Fruit fly (Drosophila melanogaster): ENCODE measurements around the gene CG43219.

CG43219 gene

dm6 chr3L:21202777-21203282 is 17.4 kb upstream of the CG43219 start, which contains the start of the genes Targ1, CG10512 and Targ2 (continued):
- no peak for TF ChIP-seq Atf3 (GFP tag; optimal IDR thresholded peaks at IDR 0.05)

- TF ChIP-seq CG1233 (GFP tag; optimal IDR thresholded peaks at IDR 0.05) (peak; percentile 5), CG7928 (GFP tag; optimal IDR thresholded peaks at IDR 0.05) (no peak), CG2889 (GFP tag; IDR thresholded peaks at IDR 0.05) (no peak), CG9437 (GFP tag; optimal IDR thresholded peaks at IDR 0.05) (no peak), jing (GFP tag; optimal IDR thresholded peaks at IDR 0.05) (no peak), Ssrp (tag; optimal IDR thresholded peaks at IDR 0.05) (no peak), CG7745 (tag; optimal IDR thresholded peaks at IDR 0.05) (no peak), Deaf1 (tag; optimal IDR thresholded peaks at IDR 0.05) (no peak), Trl (optimal IDR thresholded peaks at IDR 0.05) (peak in 1 of 2 experiments; percentile 52), Trl (GFP tag; optimal IDR thresholded peaks at IDR 0.05) (no peak), CG18262 (tag; optimal IDR thresholded peaks at IDR 0.05) (no peak), CG12299 (tag; optimal IDR thresholded peaks at IDR 0.05) (no peak), CG16863 (GFP tag; optimal IDR thresholded peaks at IDR 0.05) (no peak), salm (tag; optimal IDR thresholded peaks at IDR 0.05) (no peak), CG15479 (GFP tag; optimal IDR thresholded peaks at IDR 0.05) (no peak), CG16815 (GFP tag; optimal IDR thresholded peaks at IDR 0.05) (no peak), CG9727 (GFP tag; optimal IDR thresholded peaks at IDR 0.05) (peak; percentile 61), gt (GFP tag; IDR thresholded peaks at IDR 0.05) (no peak), CG5180 (GFP tag; optimal IDR thresholded peaks at IDR 0.05) (no peak), CG4360 (GFP tag; IDR thresholded peaks at IDR 0.05) (no peak), Mrtf (GFP tag; IDR thresholded peaks at IDR 0.05) (no peak), shn (GFP tag; optimal IDR thresholded peaks at IDR 0.05) (no peak), Lhr (GFP tag; optimal IDR thresholded peaks at IDR 0.05) (no peak), CG11456 (GFP tag; IDR thresholded peaks at IDR 0.05) (no peak), CG2678 (tag; optimal IDR thresholded peaks at IDR 0.05) (peak; percentile 52), CG15073 (GFP tag; optimal IDR thresholded peaks at IDR 0.05) (no peak), sd (tag; optimal IDR thresholded peaks at IDR 0.05) (peak; percentile 96), br (optimal IDR thresholded peaks at IDR 0.05) (no peak), CG18764 (GFP tag; optimal IDR thresholded peaks at IDR 0.05) (no peak), Kr (GFP tag; optimal IDR thresholded peaks at IDR 0.05) (no peak), NFAT (GFP tag; IDR thresholded peaks at IDR 0.05) (no peak), CG10543 (GFP tag; optimal IDR thresholded peaks at IDR 0.05) (peak; percentile 84), cg (GFP tag; optimal IDR thresholded peaks at IDR 0.05) (peak; percentile 43), nmo (GFP tag; optimal IDR thresholded peaks at IDR 0.05) (no peak), cwo (GFP tag; optimal IDR thresholded peaks at IDR 0.05) (peak; percentile 54), CG3407 (GFP tag; optimal IDR thresholded peaks at IDR 0.05) (peak; percentile 2), CG3838 (GFP tag; optimal IDR thresholded peaks at IDR 0.05) (peak; percentile 40), Dip3 (GFP tag; optimal IDR thresholded peaks at IDR 0.05) (no peak), esg (GFP tag; conservative IDR thresholded peaks at IDR 0.05) (no peak), bowl (GFP tag; IDR thresholded peaks at IDR 0.05) (no peak), C15 (GFP tag; IDR thresholded peaks at IDR 0.05) (no peak), CG10366 (GFP tag; IDR thresholded peaks at IDR 0.05) (no peak), Mes4 (GFP tag; optimal IDR thresholded peaks at IDR 0.05) (no peak), tll (GFP tag; optimal IDR thresholded peaks at IDR 0.05) (no peak), CG11398 (GFP tag; optimal IDR thresholded peaks at IDR 0.05) (no peak), CG13775 (GFP tag; optimal IDR thresholded peaks at IDR 0.05) (no peak)
Observed at dm6 chr3L:21204581-21205495, 15.4 kb upstream of the CG43219 start.

Measured in whole organism, embryonic.